Worm (Caenorhabditis elegans): ENCODE data around the gene str-33.

str-33 gene

DNA sequence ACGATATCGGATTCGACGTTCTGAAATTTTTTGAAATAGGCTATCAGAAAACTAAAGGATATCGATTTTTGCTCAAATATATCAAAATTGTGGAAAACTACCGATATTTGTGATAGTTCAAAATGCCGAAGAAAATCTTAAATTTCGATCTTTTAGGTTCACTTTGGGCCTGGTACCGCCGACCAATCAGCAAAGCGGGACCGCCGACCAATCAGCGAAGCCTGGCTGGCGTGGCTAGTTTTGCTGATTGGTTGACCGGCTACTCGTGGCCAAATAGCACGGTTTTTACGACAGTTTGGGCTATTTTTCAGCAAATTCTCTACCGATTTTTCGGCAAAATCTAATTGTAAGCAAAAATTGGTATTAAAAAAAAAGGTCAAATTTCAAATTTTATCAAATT, 18.1 kb upstream of the str-33 start:
- TF ChIP-seq hlh-6 (tag; optimal IDR thresholded peaks at IDR 0.05) = no peak
- TF ChIP-seq nfya-1 (tag; optimal IDR thresholded peaks at IDR 0.05) = peak; percentile 54

DNA sequence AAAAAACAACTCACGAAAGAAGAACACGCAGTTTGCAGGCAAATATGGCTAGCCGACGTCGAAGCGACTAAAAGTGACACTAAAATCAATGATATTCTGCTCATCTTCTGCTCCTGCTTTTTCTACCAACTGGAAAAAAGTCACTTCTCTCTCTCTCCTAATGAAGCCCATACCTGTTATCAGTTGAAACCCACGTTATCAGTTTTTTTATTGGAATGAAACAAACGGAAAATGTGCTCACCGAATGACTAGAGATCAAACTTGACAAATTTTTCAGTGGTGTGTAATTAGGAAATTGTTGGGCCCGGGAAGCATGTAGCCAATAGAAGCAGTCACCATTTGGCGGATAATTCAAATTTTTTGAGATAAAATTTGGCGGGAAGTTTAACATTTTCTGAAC, 16.9 kb upstream of the str-33 start, which contains the start of gene C24B9.3:
Gene C24B9.3 (minus strand): TSS at position 171 of the 400 bp plus-strand sequence.
- TF ChIP-seq ceh-6 (GFP tag; optimal IDR thresholded peaks at IDR 0.05) = no peak
- peak; percentile 29 for TF ChIP-seq elt-2 (tag; optimal IDR thresholded peaks at IDR 0.05)

DNA sequence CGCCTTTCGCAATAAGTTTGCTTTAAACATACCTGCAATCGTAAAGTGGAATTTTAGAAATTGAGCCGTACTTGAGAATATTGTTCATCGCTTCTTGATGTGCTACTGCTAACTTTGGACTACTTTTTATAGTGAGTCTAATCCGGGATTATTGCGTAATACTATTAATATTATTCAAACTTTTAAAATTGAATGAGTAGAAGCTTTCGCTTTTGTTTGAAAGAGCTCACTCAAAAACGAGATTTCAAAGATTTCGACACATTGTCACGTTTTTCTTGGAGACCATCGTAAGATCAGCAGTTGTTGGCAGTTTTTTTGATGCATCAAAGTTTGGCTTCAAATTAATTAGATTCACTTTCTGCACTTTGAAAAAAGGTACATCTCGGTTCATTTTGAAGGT, 14.8 kb upstream of the str-33 start, which contains the start of gene srt-28:
Gene srt-28 (minus strand): TSS at position 101 of the 400 bp plus-strand sequence.
- TF ChIP-seq nhr-11 (tag; optimal IDR thresholded peaks at IDR 0.05) (no peak), eyg-1 (tag; optimal IDR thresholded peaks at IDR 0.05) (no peak), ahr-1 (tag; optimal IDR thresholded peaks at IDR 0.05) (no peak), ceh-30 (tag; optimal IDR thresholded peaks at IDR 0.05) (no peak), ama-1 (optimal IDR thresholded peaks at IDR 0.05) (no peak), elt-4 (tag; optimal IDR thresholded peaks at IDR 0.05) (no peak), ceh-18 (tag; optimal IDR thresholded peaks at IDR 0.05) (no peak), nhr-232 (tag; optimal IDR thresholded peaks at IDR 0.05) (no peak), ceh-19 (GFP tag; optimal IDR thresholded peaks at IDR 0.05) (no peak)

DNA sequence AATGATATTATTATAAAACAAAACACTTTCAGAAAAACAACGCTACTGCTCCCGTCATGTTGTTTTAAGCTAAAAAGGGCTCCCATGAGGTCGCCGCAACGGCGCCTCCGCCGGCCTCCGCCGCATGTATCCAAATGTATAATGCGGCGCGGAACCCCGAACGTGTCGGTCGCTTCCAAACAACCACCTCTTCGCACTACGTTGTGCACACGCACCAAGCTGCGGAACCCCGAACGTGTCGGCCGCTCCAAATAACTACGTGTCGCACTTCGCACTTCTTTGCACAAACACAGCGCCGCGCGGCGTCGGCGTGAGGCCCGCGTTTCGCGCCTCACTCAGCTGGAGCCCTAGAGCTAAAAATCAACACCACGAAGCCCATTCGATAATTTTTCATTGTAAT, 11.4 kb upstream of the str-33 start:
- TF ChIP-seq ceh-34 (tag; optimal IDR thresholded peaks at IDR 0.05) (no peak), hlh-13 (GFP tag; optimal IDR thresholded peaks at IDR 0.05) (no peak), hlh-8 (tag; optimal IDR thresholded peaks at IDR 0.05) (no peak), ama-1 (optimal IDR thresholded peaks at IDR 0.05) (no peak), hlh-30 (tag; optimal IDR thresholded peaks at IDR 0.05; ENCODE audit: insufficient read depth) (no peak), sox-4 (tag; optimal IDR thresholded peaks at IDR 0.05) (no peak), eyg-1 (tag; optimal IDR thresholded peaks at IDR 0.05) (no peak), K09A11.1 (tag; optimal IDR thresholded peaks at IDR 0.05; ENCODE audit: insufficient read depth) (no peak), Y22D7AL.16 (tag; optimal IDR thresholded peaks at IDR 0.05) (no peak), lim-6 (tag; optimal IDR thresholded peaks at IDR 0.05) (no peak), fax-1 (tag; optimal IDR thresholded peaks at IDR 0.05) (no peak), ceh-24 (tag; optimal IDR thresholded peaks at IDR 0.05) (no peak), F13H6.1 (tag; optimal IDR thresholded peaks at IDR 0.05) (no peak), K02D7.2 (tag; optimal IDR thresholded peaks at IDR 0.05) (no peak), hlh-15 (tag; optimal IDR thresholded peaks at IDR 0.05) (no peak), rnt-1 (tag; optimal IDR thresholded peaks at IDR 0.05) (no peak), ceh-48 (tag; optimal IDR thresholded peaks at IDR 0.05) (no peak), tbx-2 (tag; optimal IDR thresholded peaks at IDR 0.05) (no peak), mec-3 (tag; optimal IDR thresholded peaks at IDR 0.05; ENCODE audit: borderline replicate concordance) (no peak), elt-2 (tag; optimal IDR thresholded peaks at IDR 0.05) (no peak)

DNA sequence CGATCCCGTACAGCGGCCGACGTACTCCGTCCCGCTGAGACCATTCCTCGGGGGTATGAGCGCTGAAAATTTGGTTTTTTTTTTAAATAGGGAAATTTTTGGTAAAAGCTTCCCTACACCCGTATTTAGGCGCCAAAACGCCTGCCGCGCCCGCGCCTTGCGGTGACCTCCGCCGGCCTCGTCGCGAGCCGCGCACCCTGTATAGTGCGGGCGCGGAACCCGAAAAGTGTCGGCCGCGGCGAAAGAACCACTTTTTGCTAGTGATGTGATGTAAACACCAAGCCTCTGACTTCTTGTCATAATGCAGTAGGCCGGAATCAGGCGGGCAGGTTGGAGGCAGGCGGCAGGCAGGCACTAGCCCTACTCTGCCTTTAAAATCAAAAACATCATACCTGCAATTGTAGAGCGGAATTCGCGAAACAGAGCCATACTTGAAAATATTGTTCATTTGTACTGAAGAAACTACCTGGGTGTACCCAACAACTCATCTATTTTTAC, 9.6 kb upstream of the str-33 start, which contains the start of gene srt-29:
Gene srt-29 (minus strand): TSS at position 448 of the 498 bp plus-strand sequence.
- TF ChIP-seq ttx-3 (tag; optimal IDR thresholded peaks at IDR 0.05) = no peak
- TF ChIP-seq ceh-18 (tag; optimal IDR thresholded peaks at IDR 0.05) = no peak
- TF ChIP-seq ahr-1 (tag; optimal IDR thresholded peaks at IDR 0.05) = no peak
- peak; percentile 7 for TF ChIP-seq C08G9.2 (tag; optimal IDR thresholded peaks at IDR 0.05)
- TF ChIP-seq ceh-14 (tag; optimal IDR thresholded peaks at IDR 0.05) = no peak

DNA sequence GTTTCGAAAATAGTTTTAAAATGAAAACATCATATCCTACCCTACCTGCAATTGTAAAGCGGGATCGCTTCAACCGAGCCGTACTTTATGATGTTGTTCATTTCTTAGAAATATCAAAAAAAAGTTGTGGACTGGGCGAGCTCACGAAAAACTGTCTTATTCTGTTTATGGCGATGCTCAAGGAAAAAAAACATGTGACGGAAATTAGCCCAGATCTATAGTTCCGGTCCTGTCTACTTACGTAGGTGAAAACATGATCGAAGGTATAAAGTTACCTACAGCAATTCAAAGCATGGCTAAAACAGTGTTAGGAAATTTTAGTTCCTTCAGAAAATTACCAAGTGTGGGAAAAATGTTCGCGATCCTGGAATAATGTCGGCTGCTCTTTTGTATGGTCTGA, 7.6 kb upstream of the str-33 start, which contains the start of gene srt-27:
Gene srt-27 (minus strand): TSS at position 101 of the 400 bp plus-strand sequence.
- TF ChIP-seq hlh-6 (tag; optimal IDR thresholded peaks at IDR 0.05) (no peak), ceh-48 (tag; optimal IDR thresholded peaks at IDR 0.05) (no peak), mec-3 (tag; optimal IDR thresholded peaks at IDR 0.05; ENCODE audit: borderline replicate concordance) (no peak), fkh-10 (GFP tag; optimal IDR thresholded peaks at IDR 0.05) (no peak), hlh-13 (GFP tag; optimal IDR thresholded peaks at IDR 0.05) (no peak), unc-86 (tag; optimal IDR thresholded peaks at IDR 0.05) (no peak), dmd-4 (tag; optimal IDR thresholded peaks at IDR 0.05; ENCODE audit: borderline replicate concordance) (no peak), madf-2 (tag; optimal IDR thresholded peaks at IDR 0.05) (no peak), K02D7.2 (tag; optimal IDR thresholded peaks at IDR 0.05) (no peak), zip-5 (tag; optimal IDR thresholded peaks at IDR 0.05) (no peak), ceh-24 (tag; optimal IDR thresholded peaks at IDR 0.05) (no peak), ceh-19 (GFP tag; optimal IDR thresholded peaks at IDR 0.05) (no peak), pag-3 (tag; optimal IDR thresholded peaks at IDR 0.05; ENCODE audit: borderline replicate concordance) (no peak), T23F11.4 (GFP tag; optimal IDR thresholded peaks at IDR 0.05) (no peak), pat-9 (tag; optimal IDR thresholded peaks at IDR 0.05) (no peak), pros-1 (tag; optimal IDR thresholded peaks at IDR 0.05) (no peak), C38D4.7 (GFP tag; optimal IDR thresholded peaks at IDR 0.05) (no peak), elt-4 (tag; optimal IDR thresholded peaks at IDR 0.05) (no peak), rnt-1 (tag; optimal IDR thresholded peaks at IDR 0.05) (no peak)

All from whole organism, late embryonic.